Worm (Caenorhabditis elegans) whole organism, L3 larva: ENCODE measurements around the gene pxl-1.

ENCODE experiments used
- R02D3.7 ChIP-seq: fragments of 150-350 bp; optimal IDR thresholded peaks from 2 replicates; lab custom pipeline; 2014; ENCODE audit warnings: missing biosample characterization, missing genetic modification characterization
- ZK546.5 ChIP-seq: sonication (generic microtip); optimal IDR thresholded peaks from 2 replicates; lab custom pipeline; 2017; ENCODE audit warnings: missing biosample characterization, missing genetic modification characterization
- ama-1 ChIP-seq: fragments of 150-350 bp; optimal IDR thresholded peaks from 2 replicates; lab custom pipeline; 2018
- ceh-16 ChIP-seq: sonication (generic microtip); optimal IDR thresholded peaks from 2 replicates; lab custom pipeline; 2017; ENCODE audit warnings: missing biosample characterization, missing genetic modification characterization
- ceh-28 ChIP-seq: fragments of 150-350 bp; optimal IDR thresholded peaks from 2 replicates; lab custom pipeline; 2014; ENCODE audit warnings: missing biosample characterization, missing genetic modification reagents, missing genetic modification characterization
- daf-12 ChIP-seq: fragments of 150-350 bp; optimal IDR thresholded peaks from 2 replicates; lab custom pipeline; 2014; ENCODE audit warnings: missing biosample characterization, missing genetic modification reagents, missing genetic modification characterization
- egl-27 ChIP-seq: sonication (generic microtip); optimal IDR thresholded peaks from 4 replicates; lab custom pipeline; 2017; ENCODE audit warnings: missing biosample characterization, missing genetic modification reagents, missing genetic modification characterization
- egl-5 ChIP-seq: fragments of 150-350 bp; optimal IDR thresholded peaks from 2 replicates; lab custom pipeline; 2017; ENCODE audit warnings: missing biosample characterization, missing genetic modification reagents, missing genetic modification characterization, inconsistent platforms
- elt-1 ChIP-seq: fragments of 150-350 bp; optimal IDR thresholded peaks from 2 replicates; lab custom pipeline; 2014; ENCODE audit warnings: missing biosample characterization, missing genetic modification characterization
- elt-2 ChIP-seq: sonication (generic microtip); optimal IDR thresholded peaks from 2 replicates; lab custom pipeline; 2016; ENCODE audit warnings: missing genetic modification reagents, mild to moderate bottlenecking, missing genetic modification characterization, missing compliant biosample characterization
- elt-3 ChIP-seq, 3 experiments: fragments of 150-350 bp in 1 of 3; sonication (generic microtip) in 2 of 3; optimal IDR thresholded peaks; 2 replicates in 2 of 3; 4 replicates in 1 of 3; lab custom pipeline; 2014 to 2017; ENCODE audit warnings: missing biosample characterization in 3 of 3, missing genetic modification characterization in 3 of 3
- eor-1 ChIP-seq, 2 experiments: fragments of 150-350 bp; optimal IDR thresholded peaks; 2 replicates each; lab custom pipeline; 2014 to 2018; ENCODE audit warnings: missing biosample characterization in 2 of 2, missing genetic modification characterization in 2 of 2
- fkh-10 ChIP-seq: sonication (generic microtip); optimal IDR thresholded peaks from 2 replicates; lab custom pipeline; 2017; ENCODE audit warnings: missing biosample characterization, missing genetic modification reagents, missing genetic modification characterization
- fos-1 ChIP-seq: fragments of 150-350 bp; optimal IDR thresholded peaks from 2 replicates; lab custom pipeline; 2014; ENCODE audit warnings: missing biosample characterization, missing genetic modification characterization
- jun-1 ChIP-seq: fragments of 150-350 bp; optimal IDR thresholded peaks from 2 replicates; lab custom pipeline; 2014; ENCODE audit warnings: missing biosample characterization, missing genetic modification reagents, missing genetic modification characterization
- lin-15B ChIP-seq: fragments of 150-350 bp; optimal IDR thresholded peaks from 2 replicates; lab custom pipeline; 2014; ENCODE audit warnings: missing biosample characterization, missing genetic modification characterization
- lsy-12 ChIP-seq: sonication (generic microtip); optimal IDR thresholded peaks from 2 replicates; lab custom pipeline; 2016; ENCODE audit warnings: mild to moderate bottlenecking, missing genetic modification characterization, missing compliant biosample characterization
- mdl-1 ChIP-seq: fragments of 150-350 bp; optimal IDR thresholded peaks from 2 replicates; lab custom pipeline; 2014; ENCODE audit warnings: missing biosample characterization, missing genetic modification characterization
- nhr-11 ChIP-seq: fragments of 150-350 bp; optimal IDR thresholded peaks from 2 replicates; lab custom pipeline; 2014; ENCODE audit warnings: missing biosample characterization, missing genetic modification characterization
- nhr-12 ChIP-seq: fragments of 150-350 bp; optimal IDR thresholded peaks from 2 replicates; lab custom pipeline; 2014; ENCODE audit warnings: missing biosample characterization, missing genetic modification characterization
- nhr-23 ChIP-seq: fragments of 150-350 bp; optimal IDR thresholded peaks from 2 replicates; lab custom pipeline; 2014; ENCODE audit warnings: missing biosample characterization, missing genetic modification reagents, missing genetic modification characterization
- nhr-237 ChIP-seq: fragments of 150-350 bp; optimal IDR thresholded peaks from 2 replicates; lab custom pipeline; 2014; ENCODE audit warnings: missing biosample characterization, missing genetic modification characterization
- nhr-25 ChIP-seq: sonication (generic microtip); optimal IDR thresholded peaks from 2 replicates; lab custom pipeline; 2017; ENCODE audit warnings: missing biosample characterization, missing genetic modification characterization
- nhr-43 ChIP-seq: sonication (generic microtip); optimal IDR thresholded peaks from 2 replicates; lab custom pipeline; 2016; ENCODE audit warnings: mild to moderate bottlenecking, missing genetic modification characterization, missing compliant biosample characterization; ENCODE audit not compliant: poor library complexity, severe bottlenecking
- nhr-76 ChIP-seq: fragments of 150-350 bp; sonication (generic microtip); optimal IDR thresholded peaks from 5 replicates; lab custom pipeline; 2014; ENCODE audit warnings: missing biosample characterization, missing genetic modification characterization
- pha-4 ChIP-seq: fragments of 150-350 bp; optimal IDR thresholded peaks from 2 replicates; lab custom pipeline; 2014; ENCODE audit warnings: missing biosample characterization, missing genetic modification reagents, missing genetic modification characterization
- pqm-1 ChIP-seq: fragments of 150-350 bp; optimal IDR thresholded peaks from 2 replicates; lab custom pipeline; 2017; ENCODE audit warnings: missing biosample characterization, missing genetic modification characterization, inconsistent platforms
- sea-2 ChIP-seq: fragments of 150-350 bp; sonication (generic microtip); optimal IDR thresholded peaks from 4 replicates; lab custom pipeline; 2014; ENCODE audit warnings: missing biosample characterization, missing genetic modification reagents, missing genetic modification characterization
- skn-1 ChIP-seq: fragments of 150-350 bp; optimal IDR thresholded peaks from 2 replicates; lab custom pipeline; 2014; ENCODE audit warnings: missing biosample characterization, missing genetic modification characterization
- unc-39 ChIP-seq: sonication (generic microtip); optimal IDR thresholded peaks from 4 replicates; lab custom pipeline; 2017; ENCODE audit warnings: missing biosample characterization, missing genetic modification characterization
- unc-62 ChIP-seq: fragments of 150-350 bp; sonication (generic microtip); optimal IDR thresholded peaks from 4 replicates; lab custom pipeline; 2014; ENCODE audit warnings: missing biosample characterization, missing genetic modification reagents, missing genetic modification characterization
- zag-1 ChIP-seq: fragments of 150-350 bp; optimal IDR thresholded peaks from 2 replicates; lab custom pipeline; 2014; ENCODE audit warnings: missing biosample characterization, missing genetic modification characterization
- ztf-11 ChIP-seq: fragments of 150-350 bp; optimal IDR thresholded peaks from 2 replicates; lab custom pipeline; 2014; ENCODE audit warnings: missing biosample characterization, missing genetic modification characterization
- ztf-4 ChIP-seq: fragments of 150-350 bp; optimal IDR thresholded peaks from 2 replicates; lab custom pipeline; 2014; ENCODE audit warnings: missing biosample characterization, missing genetic modification characterization

Gene pxl-1

DNA sequence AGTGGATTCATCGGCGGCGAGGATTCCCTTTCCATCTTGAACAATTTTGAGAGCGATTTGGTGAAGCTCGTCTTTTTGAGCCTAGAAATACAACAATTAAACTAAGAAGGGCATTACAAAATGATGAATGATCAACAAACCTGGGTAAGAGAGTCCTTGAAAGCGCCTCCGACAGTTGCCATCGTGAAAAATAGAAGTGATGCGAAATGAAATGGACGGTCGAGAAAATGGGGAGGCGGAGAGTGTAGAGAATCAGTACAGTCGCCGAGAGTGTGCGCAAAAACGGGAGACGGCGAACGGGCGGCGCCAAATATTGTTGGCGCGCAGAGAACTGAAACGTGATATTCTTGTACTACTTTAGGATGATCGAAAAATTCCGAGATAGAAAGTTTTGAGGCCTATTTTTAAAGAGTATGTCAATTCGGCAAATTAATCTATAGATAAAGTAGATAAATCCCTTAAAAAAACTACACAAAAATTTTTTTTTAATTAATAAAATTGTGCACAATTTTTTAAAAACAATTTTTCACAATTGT lies 19.6 kb downstream of the pxl-1 start, which contains the start of gene aldo-2:
Gene aldo-2, minus strand, starts transcription at position 486 of the 536 bp plus-strand sequence.
- peak; percentile 3 for TF ChIP-seq elt-2 (tag; lab: Kevin White, UChicago)
- peak; percentile 93 for TF ChIP-seq ama-1 (lab: Kevin White, UChicago)
- TF ChIP-seq ceh-16 = no peak
- TF ChIP-seq lin-15B (tag; lab: Kevin White, UChicago) = peak; percentile 42
- peak; percentile 58 for TF ChIP-seq nhr-25
- no peak for TF ChIP-seq elt-1
- TF ChIP-seq pha-4 = peak; percentile 64
- peak; percentile 43 for TF ChIP-seq nhr-23
- TF ChIP-seq lsy-12 = peak; percentile 27
- peak in 1 of 3 experiments; percentile 7 for TF ChIP-seq elt-3 (tag; optimal IDR thresholded peaks at IDR 0.05; lab: Kevin White, UChicago)

- TF ChIP-seq elt-2 (tag; lab: Kevin White, UChicago) = peak; percentile 48
- TF ChIP-seq elt-1 = peak; percentile 64
- no peak for TF ChIP-seq jun-1 (tag; lab: Kevin White, UChicago)
Measured at ce11 chrIII:5875705-5876104, 20.1 kb downstream of the pxl-1 start.

- TF ChIP-seq fos-1 (no peak), unc-39 (tag; lab: Kevin White, UChicago) (no peak), mdl-1 (tag; lab: Kevin White, UChicago) (no peak), ztf-11 (tag; lab: Kevin White, UChicago) (no peak), nhr-76 (tag; lab: Kevin White, UChicago) (no peak), pqm-1 (tag; lab: Kevin White, UChicago) (no peak), egl-27 (tag; lab: Kevin White, UChicago) (no peak), ztf-4 (tag; lab: Kevin White, UChicago) (no peak), unc-62 (GFP tag; lab: Kevin White, UChicago) (no peak), ceh-16 (no peak), egl-5 (no peak), nhr-43 (tag; lab: Kevin White, UChicago) (no peak), ceh-28 (tag; lab: Kevin White, UChicago) (no peak), ZK546.5 (tag; lab: Kevin White, UChicago) (no peak), elt-3 (tag; optimal IDR thresholded peaks at IDR 0.05; lab: Kevin White, UChicago) (no peak), elt-2 (tag; lab: Kevin White, UChicago) (no peak), lsy-12 (no peak), skn-1 (tag; lab: Kevin White, UChicago) (no peak), fkh-10 (GFP tag; lab: Kevin White, UChicago) (no peak), eor-1 (tag; optimal IDR thresholded peaks at IDR 0.05; lab: Kevin White, UChicago) (no peak)
- TF ChIP-seq, all 47 proteins: peak for 0
Measured at ce11 chrIII:5875418-5875702, 20.5 kb downstream of the pxl-1 start.

DNA sequence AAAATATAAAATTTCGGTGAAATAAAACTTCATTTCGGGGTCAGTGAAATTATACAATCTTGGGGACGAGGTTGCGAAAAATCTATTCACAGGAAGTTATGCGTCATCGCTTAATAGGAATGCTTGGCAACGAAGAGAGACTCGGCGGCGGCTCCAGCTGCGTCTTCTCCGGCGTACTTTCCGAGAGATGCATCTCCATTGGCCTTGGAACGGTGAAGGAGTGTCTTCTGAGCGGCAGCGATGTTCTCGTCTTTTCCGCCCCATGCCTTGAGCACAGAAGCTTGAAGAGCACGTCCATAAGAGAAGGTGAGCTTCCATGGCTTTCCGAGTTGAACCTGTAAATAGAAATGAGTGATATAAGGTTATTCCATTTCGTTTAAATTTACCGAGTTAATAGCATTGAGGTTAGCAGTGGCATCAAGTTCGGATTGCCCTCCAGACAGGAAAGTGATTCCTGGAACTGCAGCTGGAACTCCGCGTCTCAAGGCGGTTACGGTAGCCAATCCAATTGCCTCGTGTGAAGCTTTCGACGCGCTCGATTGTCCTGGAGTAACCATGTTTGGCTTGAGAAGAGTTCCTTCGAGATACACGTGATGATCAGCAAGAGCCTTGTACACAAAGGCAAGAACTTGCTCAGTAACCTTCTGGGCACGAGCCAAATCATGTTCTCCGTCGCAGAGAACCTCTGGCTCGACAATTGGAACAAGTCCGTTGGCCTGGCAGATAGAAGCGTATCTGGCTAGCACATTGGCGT lies 21.0 kb downstream of the pxl-1 start:
- TF ChIP-seq unc-62 (GFP tag; lab: Kevin White, UChicago) (no peak), nhr-43 (tag; lab: Kevin White, UChicago) (peak; percentile 52), eor-1 (tag; optimal IDR thresholded peaks at IDR 0.05; lab: Kevin White, UChicago) (no peak), nhr-11 (tag; lab: Kevin White, UChicago) (no peak), egl-27 (tag; lab: Kevin White, UChicago) (no peak), ama-1 (lab: Kevin White, UChicago) (peak; percentile 48), sea-2 (GFP tag; lab: Kevin White, UChicago) (no peak), ztf-4 (tag; lab: Kevin White, UChicago) (no peak), fos-1 (no peak)

- TF ChIP-seq elt-3 (tag; optimal IDR thresholded peaks at IDR 0.05; lab: Kevin White, UChicago) (peak; percentile 17 to 83 (median 76)), elt-2 (tag; lab: Kevin White, UChicago) (peak; percentile 41), nhr-43 (tag; lab: Kevin White, UChicago) (peak; percentile 92), nhr-76 (tag; lab: Kevin White, UChicago) (peak; percentile 5), nhr-237 (tag; lab: Kevin White, UChicago) (no peak), jun-1 (tag; lab: Kevin White, UChicago) (peak; percentile 48), fos-1 (peak; percentile 5), ama-1 (lab: Kevin White, UChicago) (peak; percentile 96), ceh-16 (no peak), pha-4 (no peak), ztf-4 (tag; lab: Kevin White, UChicago) (peak; percentile 14), R02D3.7 (no peak), ceh-28 (tag; lab: Kevin White, UChicago) (no peak), nhr-25 (peak; percentile 64), unc-62 (GFP tag; lab: Kevin White, UChicago) (peak; percentile 66), lsy-12 (peak; percentile 38), daf-12 (tag; lab: Kevin White, UChicago) (no peak), pqm-1 (tag; lab: Kevin White, UChicago) (peak; percentile 8), zag-1 (tag; lab: Kevin White, UChicago) (no peak), nhr-12 (tag; lab: Kevin White, UChicago) (no peak), nhr-23 (peak; percentile 78), elt-1 (no peak)
Measured at ce11 chrIII:5874263-5874662, 21.6 kb downstream of the pxl-1 start.
